Worm (Caenorhabditis elegans) whole organism, L4 larva: ENCODE results near the gene R11D1.4.

ENCODE experiments used
- F37D6.2 ChIP-seq: sonication (generic microtip); optimal IDR thresholded peaks from 2 replicates; lab custom pipeline; 2016; ENCODE audit warnings: mild to moderate bottlenecking, missing genetic modification characterization, missing compliant biosample characterization
- T20F7.1 ChIP-seq: fragments of 200-800 bp; sonication (Bioruptor generic); optimal IDR thresholded peaks from 2 replicates; lab custom pipeline; 2018; ENCODE audit warnings: mild to moderate bottlenecking, missing genetic modification characterization, missing compliant biosample characterization
- T26A8.4 ChIP-seq: fragments of 200-800 bp; sonication (Bioruptor generic); IDR thresholded peaks from 2 replicates; pipeline ENCODE4 v1.3.6; 2022; ENCODE audit warnings: missing genetic modification characterization, missing compliant biosample characterization
- Y48G9A.11 ChIP-seq: fragments of 200-800 bp; sonication (Bioruptor generic); IDR thresholded peaks from 2 replicates; pipeline ENCODE4 v1.3.6; 2022; ENCODE audit warnings: missing genetic modification reagents, missing genetic modification characterization, missing compliant biosample characterization
- ZK546.5 ChIP-seq, 2 experiments: sonication (generic microtip); optimal IDR thresholded peaks; 2 replicates each; lab custom pipeline; 2017; ENCODE audit warnings: missing biosample characterization in 2 of 2, missing genetic modification characterization in 2 of 2
- aha-1 ChIP-seq: fragments of 150-350 bp; peaks from one replicate; lab custom pipeline; 2014; ENCODE audit warnings: missing biosample characterization, missing genetic modification characterization
- aly-2 ChIP-seq: sonication (generic microtip); optimal IDR thresholded peaks from 2 replicates; lab custom pipeline; 2018; ENCODE audit warnings: missing biosample characterization, missing genetic modification characterization
- ceh-20 ChIP-seq: fragments of 200-800 bp; sonication (Bioruptor generic); IDR thresholded peaks from 2 replicates; pipeline ENCODE4 v1.3.6; 2022; ENCODE audit warnings: missing genetic modification reagents, missing genetic modification characterization, missing compliant biosample characterization
- ces-1 ChIP-seq: fragments of 150-350 bp; sonication (generic microtip); optimal IDR thresholded peaks from 4 replicates; lab custom pipeline; 2014; ENCODE audit warnings: missing biosample characterization, missing genetic modification reagents, missing genetic modification characterization
- daf-16 ChIP-seq, 3 experiments: sonication (generic microtip); optimal IDR thresholded peaks; 2 replicates each; lab custom pipeline; 2016 to 2017; ENCODE audit warnings: missing genetic modification characterization in 3 of 3, missing genetic modification reagents in 3 of 3, mild to moderate bottlenecking in 2 of 3, missing compliant biosample characterization in 2 of 3, missing biosample characterization in 1 of 3, moderate library complexity in 1 of 3
- dmd-8 ChIP-seq: fragments of 200-800 bp; sonication (Bioruptor generic); IDR thresholded peaks from 2 replicates; pipeline ENCODE4 v1.3.6; 2022; ENCODE audit warnings: missing genetic modification characterization, missing compliant biosample characterization
- dmd-9 ChIP-seq: fragments of 200-800 bp; sonication (Bioruptor generic); IDR thresholded peaks from 2 replicates; pipeline ENCODE4 v1.3.6; 2022; ENCODE audit warnings: missing genetic modification reagents, missing genetic modification characterization, missing compliant biosample characterization
- dpl-1 ChIP-seq: fragments of 150-350 bp; optimal IDR thresholded peaks from 2 replicates; lab custom pipeline; 2014; ENCODE audit warnings: missing biosample characterization, missing genetic modification reagents, missing genetic modification characterization
- dve-1 ChIP-seq: sonication (generic microtip); optimal IDR thresholded peaks from 2 replicates; lab custom pipeline; 2017; ENCODE audit warnings: antibody characterized with exemption, mild to moderate bottlenecking, missing genetic modification characterization, missing compliant biosample characterization; ENCODE audit not compliant: insufficient read depth
- hlh-30 ChIP-seq: sonication (generic microtip); optimal IDR thresholded peaks from 2 replicates; lab custom pipeline; 2017; ENCODE audit warnings: antibody characterized with exemption, mild to moderate bottlenecking, missing genetic modification characterization, missing compliant biosample characterization; ENCODE audit not compliant: insufficient read depth
- hmg-1.1 ChIP-seq: fragments of 200-800 bp; sonication (Bioruptor generic); IDR thresholded peaks from 2 replicates; pipeline ENCODE4 v1.3.6; 2022; ENCODE audit warnings: missing genetic modification reagents, missing genetic modification characterization, missing compliant biosample characterization
- lin-13 ChIP-seq: fragments of 150-350 bp; optimal IDR thresholded peaks from 2 replicates; lab custom pipeline; 2014; ENCODE audit warnings: missing biosample characterization, missing genetic modification reagents, missing genetic modification characterization
- lin-29 ChIP-seq: fragments of 200-800 bp; sonication (Bioruptor generic); IDR thresholded peaks from 2 replicates; pipeline ENCODE4 v1.3.6; 2022; ENCODE audit warnings: missing genetic modification reagents, missing genetic modification characterization, missing compliant biosample characterization
- lin-38 ChIP-seq: fragments of 200-800 bp; sonication (Bioruptor generic); IDR thresholded peaks from 2 replicates; pipeline ENCODE4 v1.3.6; 2022; ENCODE audit warnings: missing genetic modification reagents, missing genetic modification characterization, missing compliant biosample characterization
- lsy-2 ChIP-seq, 2 experiments: fragments of 150-350 bp in 1 of 2; sonication (generic microtip) in 1 of 2; optimal IDR thresholded peaks; 2 replicates each; lab custom pipeline; 2014 to 2017; ENCODE audit warnings: missing biosample characterization in 2 of 2, missing genetic modification characterization in 2 of 2
- mep-1 ChIP-seq: fragments of 150-350 bp; sonication (generic microtip); optimal IDR thresholded peaks from 3 replicates; lab custom pipeline; 2014; ENCODE audit warnings: missing biosample characterization, missing genetic modification characterization
- mxl-3 ChIP-seq: fragments of 200-800 bp; sonication (Bioruptor generic); optimal IDR thresholded peaks from 2 replicates; lab custom pipeline; 2018; ENCODE audit warnings: mild to moderate bottlenecking, missing genetic modification characterization, missing compliant biosample characterization
- nhr-10 ChIP-seq: fragments of 150-350 bp; optimal IDR thresholded peaks from 2 replicates; lab custom pipeline; 2014; ENCODE audit warnings: missing biosample characterization, missing genetic modification characterization
- nhr-102 ChIP-seq: sonication (generic microtip); optimal IDR thresholded peaks from 2 replicates; lab custom pipeline; 2016; ENCODE audit warnings: mild to moderate bottlenecking, missing genetic modification characterization, moderate library complexity, missing compliant biosample characterization
- nhr-11 ChIP-seq: fragments of 150-350 bp; optimal IDR thresholded peaks from 2 replicates; lab custom pipeline; 2014; ENCODE audit warnings: missing biosample characterization, missing genetic modification characterization
- nhr-111 ChIP-seq: fragments of 200-800 bp; sonication (Bioruptor generic); optimal IDR thresholded peaks from 2 replicates; lab custom pipeline; 2018; ENCODE audit warnings: mild to moderate bottlenecking, missing genetic modification characterization, missing compliant biosample characterization
- nhr-237 ChIP-seq: sonication (generic microtip); optimal IDR thresholded peaks from 2 replicates; lab custom pipeline; 2017; ENCODE audit warnings: missing biosample characterization, missing genetic modification characterization
- nhr-25 ChIP-seq: sonication (generic microtip); optimal IDR thresholded peaks from 2 replicates; lab custom pipeline; 2017; ENCODE audit warnings: missing genetic modification characterization, mild to moderate bottlenecking, missing compliant biosample characterization, antibody characterized with exemption, moderate library complexity, borderline replicate concordance; ENCODE audit not compliant: insufficient read depth
- nhr-41 ChIP-seq: fragments of 200-800 bp; sonication (Bioruptor generic); IDR thresholded peaks from 2 replicates; pipeline ENCODE4 v1.3.6; 2022; ENCODE audit warnings: missing genetic modification reagents, missing genetic modification characterization, missing compliant biosample characterization
- nhr-6 ChIP-seq: fragments of 150-350 bp; optimal IDR thresholded peaks from 2 replicates; lab custom pipeline; 2014; ENCODE audit warnings: missing biosample characterization, missing genetic modification characterization
- pha-4 ChIP-seq, 2 experiments: fragments of 150-350 bp in 1 of 2; fragments of 200-800 bp in 1 of 2; sonication (Bioruptor generic) in 1 of 2; IDR thresholded peaks in 1 of 2; optimal IDR thresholded peaks in 1 of 2; 2 replicates each; pipeline versions ENCODE4 v1.3.6 to Lab custom; 2014 to 2022; ENCODE audit warnings: missing genetic modification characterization in 2 of 2, missing genetic modification reagents in 2 of 2, missing biosample characterization in 1 of 2, missing compliant biosample characterization in 1 of 2
- rbr-2 ChIP-seq: sonication (generic microtip); optimal IDR thresholded peaks from 2 replicates; lab custom pipeline; 2016; ENCODE audit warnings: missing genotype, missing genetic modification characterization, missing compliant biosample characterization
- saeg-2 ChIP-seq: fragments of 200-800 bp; sonication (Bioruptor generic); IDR thresholded peaks from 2 replicates; pipeline ENCODE4 v1.3.6; 2022; ENCODE audit warnings: missing genetic modification reagents, missing genetic modification characterization, missing compliant biosample characterization
- set-16 ChIP-seq: fragments of 200-800 bp; sonication (Bioruptor generic); IDR thresholded peaks from 2 replicates; pipeline ENCODE4 v1.3.6; 2022; ENCODE audit warnings: missing genetic modification reagents, missing genetic modification characterization, missing compliant biosample characterization
- snpc-4 ChIP-seq: fragments of 150-350 bp; optimal IDR thresholded peaks from 2 replicates; lab custom pipeline; 2014; ENCODE audit warnings: missing biosample characterization, missing genetic modification characterization
- spr-3 ChIP-seq: fragments of 200-800 bp; sonication (Bioruptor generic); optimal IDR thresholded peaks from 2 replicates; lab custom pipeline; 2018; ENCODE audit warnings: mild to moderate bottlenecking, missing genetic modification characterization, missing compliant biosample characterization
- tag-97 ChIP-seq: fragments of 200-800 bp; sonication (Bioruptor generic); IDR thresholded peaks from 2 replicates; pipeline ENCODE4 v1.3.6; 2022; ENCODE audit warnings: missing genetic modification characterization, missing compliant biosample characterization
- unc-39 ChIP-seq: sonication (generic microtip); optimal IDR thresholded peaks from 2 replicates; lab custom pipeline; 2017; ENCODE audit warnings: missing biosample characterization, missing genetic modification characterization
- unc-62 ChIP-seq, 3 experiments: fragments of 150-350 bp in 1 of 3; sonication (generic microtip); optimal IDR thresholded peaks in 2 of 3; peaks in 1 of 3; 1 replicate in 1 of 3; 2 replicates in 2 of 3; lab custom pipeline; 2014 to 2017; ENCODE audit warnings: missing biosample characterization in 3 of 3, missing genetic modification characterization in 3 of 3, missing genetic modification reagents in 3 of 3, missing genotype in 1 of 3
- zip-2 ChIP-seq: fragments of 150-350 bp; optimal IDR thresholded peaks from 2 replicates; lab custom pipeline; 2014; ENCODE audit warnings: missing biosample characterization, missing genetic modification characterization
- ztf-11 ChIP-seq: fragments of 150-350 bp; optimal IDR thresholded peaks from 2 replicates; lab custom pipeline; 2014; ENCODE audit warnings: missing biosample characterization, missing genetic modification characterization

R11D1.4 gene

ce11 chrV:12704077-12704476, 9.9 kb downstream of the R11D1.4 start, which contains the start of gene R11D1.1:
Gene R11D1.1 (plus strand): TSS chrV:12704377.
- TF ChIP-seq aha-1 (no peak), dve-1 (tag; lab: Kevin White, UChicago) (no peak), unc-62 (GFP tag; optimal IDR thresholded peaks at IDR 0.05 in 1 of 2; lab: Kevin White, UChicago) (peak in 1 of 2 experiments; percentile 34), unc-62 (tag; optimal IDR thresholded peaks at IDR 0.05; lab: Kevin White, UChicago) (no peak), mep-1 (tag; lab: Kevin White, UChicago) (no peak)

- no peak for TF ChIP-seq dmd-9 (GFP tag; lab: Robert Waterston, UW)
- peak; percentile 44 for TF ChIP-seq ces-1 (GFP tag; lab: Kevin White, UChicago)
Measured at ce11 chrV:12701613-12702012, 12.4 kb downstream of the R11D1.4 start.

DNA sequence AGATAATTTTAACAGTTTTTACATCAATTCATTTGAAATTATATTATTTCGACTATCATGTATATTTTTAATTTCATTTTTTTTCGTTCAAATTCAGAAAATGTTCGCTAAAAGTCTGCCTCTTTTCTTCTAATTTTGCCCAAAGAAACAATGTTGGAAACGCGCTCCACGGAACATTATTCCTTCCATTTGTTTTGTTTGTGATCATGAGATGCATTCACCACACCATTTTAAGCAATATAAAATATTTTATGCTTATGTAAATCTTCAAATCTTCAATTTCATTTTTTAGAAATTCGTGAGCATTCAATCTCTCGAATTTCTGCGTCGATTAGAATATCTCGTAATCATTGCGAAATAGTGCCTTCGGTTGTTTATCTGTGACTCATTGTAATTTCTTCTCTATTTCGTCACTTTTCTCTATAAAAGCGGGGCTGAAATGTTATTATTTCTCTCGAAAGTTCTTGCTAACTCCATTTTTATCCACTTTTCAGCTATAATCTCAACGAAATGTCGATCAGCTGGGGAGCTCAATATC, 16.6 kb downstream of the R11D1.4 start, which contains the start of gene istr-1:
istr-1 (plus strand) TSS at position 495 of the 538 bp plus-strand sequence.
- TF ChIP-seq nhr-25 (tag; lab: Kevin White, UChicago) (no peak), pha-4 (GFP tag; IDR thresholded peaks at IDR 0.05; lab: Robert Waterston, UW) (no peak), pha-4 (tag; optimal IDR thresholded peaks at IDR 0.05; lab: Kevin White, UChicago) (no peak), hlh-30 (tag; lab: Kevin White, UChicago) (peak; percentile 74), T20F7.1 (GFP tag; lab: Kevin White, UChicago) (peak; percentile 38), lsy-2 (tag; optimal IDR thresholded peaks at IDR 0.05; lab: Kevin White, UChicago) (peak in 1 of 2 experiments; percentile 47), nhr-10 (tag; lab: Kevin White, UChicago) (no peak), ZK546.5 (tag; optimal IDR thresholded peaks at IDR 0.05; lab: Kevin White, UChicago) (no peak), lin-38 (peak; percentile 49), nhr-6 (tag; lab: Kevin White, UChicago) (peak; percentile 30), rbr-2 (tag; lab: Kevin White, UChicago) (peak; percentile 0), daf-16 (GFP tag; optimal IDR thresholded peaks at IDR 0.05; lab: Kevin White, UChicago) (no peak), daf-16 (tag; optimal IDR thresholded peaks at IDR 0.05; lab: Kevin White, UChicago) (peak; percentile 39), nhr-11 (tag; lab: Kevin White, UChicago) (peak; percentile 52)
- TF ChIP-seq, all 104 proteins: peak for 8

DNA sequence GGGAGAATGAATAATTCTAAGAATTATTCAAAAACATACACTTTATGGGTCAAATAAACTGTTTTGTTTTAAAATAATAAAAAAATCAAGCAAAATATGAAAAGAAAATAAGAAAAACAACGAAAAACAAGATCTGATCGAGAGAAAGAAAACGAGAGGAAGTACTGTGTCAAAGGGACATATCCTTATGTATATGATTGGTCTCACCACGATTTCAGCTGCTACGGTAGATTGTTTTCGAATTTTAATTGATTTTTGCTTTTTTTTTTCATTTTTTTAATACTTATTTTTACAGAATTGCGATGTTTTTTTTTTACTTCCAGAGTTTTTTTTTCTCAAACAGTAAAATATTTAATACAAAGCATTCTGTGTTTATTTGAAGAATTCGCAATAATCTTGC, 17.2 kb downstream of the R11D1.4 start:
- no peak for TF ChIP-seq hmg-1.1
- TF ChIP-seq dmd-8 (GFP tag; lab: Robert Waterston, UW) = no peak
- TF ChIP-seq lin-13 = no peak
- no peak for TF ChIP-seq ztf-11 (tag; lab: Kevin White, UChicago)
- TF ChIP-seq nhr-41 (GFP tag; lab: Robert Waterston, UW) = no peak
- no peak for TF ChIP-seq dve-1 (tag; lab: Kevin White, UChicago)
- TF ChIP-seq mxl-3 (GFP tag; lab: Kevin White, UChicago) = no peak
- no peak for TF ChIP-seq dpl-1 (GFP tag; lab: Kevin White, UChicago)
- TF ChIP-seq T26A8.4 = no peak
- TF ChIP-seq lin-29 (GFP tag; lab: Robert Waterston, UW) = no peak
- no peak for TF ChIP-seq spr-3 (GFP tag; lab: Kevin White, UChicago)
- no peak for TF ChIP-seq set-16
- no peak for TF ChIP-seq F37D6.2 (tag; lab: Kevin White, UChicago)
- no peak for TF ChIP-seq zip-2 (tag; lab: Kevin White, UChicago)

DNA sequence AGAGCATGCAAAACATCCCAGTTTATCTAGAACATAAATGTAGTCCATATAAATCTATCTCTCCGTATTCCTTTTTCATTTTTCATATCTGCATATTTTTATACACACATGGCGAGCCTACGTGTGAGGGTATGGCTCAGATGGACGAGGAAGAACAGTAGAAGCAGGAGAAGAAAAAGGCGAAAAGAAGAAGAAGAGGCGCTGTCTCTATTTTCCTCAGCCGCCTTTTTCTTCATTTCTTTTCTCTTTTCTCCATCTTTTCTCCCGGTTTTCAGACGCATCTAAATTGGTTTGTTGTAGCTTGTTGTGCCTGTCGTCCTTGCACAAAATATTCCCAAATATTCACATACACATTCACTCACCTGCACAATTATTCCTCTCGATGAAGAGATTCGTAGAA, 18.1 kb downstream of the R11D1.4 start, which contains the start of gene K10C8.4:
K10C8.4 (plus strand) TSS at position 301 of the 400 bp plus-strand sequence.
- TF ChIP-seq unc-39 = no peak
- no peak for TF ChIP-seq snpc-4 (tag; lab: Kevin White, UChicago)
- no peak for TF ChIP-seq dmd-9 (GFP tag; lab: Robert Waterston, UW)
- TF ChIP-seq nhr-102 (tag; lab: Kevin White, UChicago) = no peak
- no peak for TF ChIP-seq nhr-237 (tag; lab: Kevin White, UChicago)
- TF ChIP-seq saeg-2 (GFP tag; lab: Robert Waterston, UW) = no peak
- TF ChIP-seq aly-2 (tag; lab: Kevin White, UChicago) = no peak
- no peak for TF ChIP-seq ceh-20 (GFP tag; lab: Robert Waterston, UW)
- no peak for TF ChIP-seq dpl-1 (GFP tag; lab: Kevin White, UChicago)
- no peak for TF ChIP-seq tag-97
- no peak for TF ChIP-seq lin-38
- TF ChIP-seq nhr-111 (GFP tag; lab: Kevin White, UChicago) = no peak
- no peak for TF ChIP-seq Y48G9A.11 (GFP tag; lab: Robert Waterston, UW)
- TF ChIP-seq, all 104 proteins: peak for 0
